Worm (Caenorhabditis elegans) whole organism, L1 larva: Measurements from ENCODE around the gene srt-34.

Source experiments
- aly-2 ChIP-seq: fragments of 150-350 bp; optimal IDR thresholded peaks from 2 replicates; lab custom pipeline; 2014; ENCODE audit warnings: missing biosample characterization, missing genetic modification characterization
- ama-1 ChIP-seq: fragments of 150-350 bp; optimal IDR thresholded peaks from 2 replicates; lab custom pipeline; 2014
- dpl-1 ChIP-seq, 3 experiments: fragments of 150-350 bp in 2 of 3; sonication (generic microtip) in 1 of 3; optimal IDR thresholded peaks; 2 replicates each; lab custom pipeline; 2014 to 2017; ENCODE audit warnings: missing biosample characterization in 3 of 3, missing genetic modification characterization in 3 of 3, missing genetic modification reagents in 3 of 3
- hpl-2 ChIP-seq: fragments of 150-350 bp; optimal IDR thresholded peaks from 2 replicates; lab custom pipeline; 2014; ENCODE audit warnings: missing biosample characterization, missing genetic modification reagents, missing genetic modification characterization
- lin-39 ChIP-seq: fragments of 150-350 bp; optimal IDR thresholded peaks from 2 replicates; lab custom pipeline; 2014; ENCODE audit warnings: missing biosample characterization, missing genetic modification reagents, missing genetic modification characterization
- lsy-2 ChIP-seq, 2 experiments: fragments of 150-350 bp; optimal IDR thresholded peaks; 2 replicates each; lab custom pipeline; 2014; ENCODE audit warnings: missing biosample characterization in 2 of 2, missing genetic modification characterization in 2 of 2
- nhr-20 ChIP-seq: sonication (generic microtip); optimal IDR thresholded peaks from 2 replicates; lab custom pipeline; 2016; ENCODE audit warnings: mild to moderate bottlenecking, missing genetic modification characterization, missing compliant biosample characterization
- nhr-77 ChIP-seq: fragments of 150-350 bp; optimal IDR thresholded peaks from 2 replicates; lab custom pipeline; 2014; ENCODE audit warnings: missing biosample characterization, missing genetic modification characterization
- nhr-90 ChIP-seq: sonication (generic microtip); optimal IDR thresholded peaks from 2 replicates; lab custom pipeline; 2016; ENCODE audit warnings: mild to moderate bottlenecking, missing genetic modification characterization, missing compliant biosample characterization; ENCODE audit not compliant: poor library complexity
- rnt-1 ChIP-seq: sonication (generic microtip); optimal IDR thresholded peaks from 2 replicates; lab custom pipeline; 2016; ENCODE audit warnings: mild to moderate bottlenecking, missing genetic modification characterization, moderate library complexity, missing compliant biosample characterization
- tbx-2 ChIP-seq: sonication (generic microtip); optimal IDR thresholded peaks from 2 replicates; lab custom pipeline; 2016; ENCODE audit warnings: missing genetic modification characterization, missing compliant biosample characterization
- tlp-1 ChIP-seq: fragments of 150-350 bp; optimal IDR thresholded peaks from 2 replicates; lab custom pipeline; 2014; ENCODE audit warnings: missing biosample characterization, missing genetic modification characterization

ce11 chrV:2809443-2809842 is 8.6 kb downstream of the srt-34 start:
- TF ChIP-seq lin-39 (no peak), hpl-2 (GFP tag; lab: Kevin White, UChicago) (no peak), nhr-20 (tag; lab: Kevin White, UChicago) (no peak), rnt-1 (tag; lab: Kevin White, UChicago) (peak; percentile 58), nhr-90 (tag; lab: Kevin White, UChicago) (no peak), tlp-1 (tag; lab: Kevin White, UChicago) (no peak), ama-1 (lab: Kevin White, UChicago) (no peak), dpl-1 (GFP tag; optimal IDR thresholded peaks at IDR 0.05; lab: Kevin White, UChicago) (no peak), lsy-2 (tag; optimal IDR thresholded peaks at IDR 0.05; lab: Kevin White, UChicago) (no peak), tbx-2 (tag; lab: Kevin White, UChicago) (no peak), aly-2 (tag; lab: Kevin White, UChicago) (no peak), nhr-77 (tag; lab: Kevin White, UChicago) (no peak)
